Fruit fly (Drosophila melanogaster): ENCODE results near the gene Acp95EF.

Acp95EF gene

DNA sequence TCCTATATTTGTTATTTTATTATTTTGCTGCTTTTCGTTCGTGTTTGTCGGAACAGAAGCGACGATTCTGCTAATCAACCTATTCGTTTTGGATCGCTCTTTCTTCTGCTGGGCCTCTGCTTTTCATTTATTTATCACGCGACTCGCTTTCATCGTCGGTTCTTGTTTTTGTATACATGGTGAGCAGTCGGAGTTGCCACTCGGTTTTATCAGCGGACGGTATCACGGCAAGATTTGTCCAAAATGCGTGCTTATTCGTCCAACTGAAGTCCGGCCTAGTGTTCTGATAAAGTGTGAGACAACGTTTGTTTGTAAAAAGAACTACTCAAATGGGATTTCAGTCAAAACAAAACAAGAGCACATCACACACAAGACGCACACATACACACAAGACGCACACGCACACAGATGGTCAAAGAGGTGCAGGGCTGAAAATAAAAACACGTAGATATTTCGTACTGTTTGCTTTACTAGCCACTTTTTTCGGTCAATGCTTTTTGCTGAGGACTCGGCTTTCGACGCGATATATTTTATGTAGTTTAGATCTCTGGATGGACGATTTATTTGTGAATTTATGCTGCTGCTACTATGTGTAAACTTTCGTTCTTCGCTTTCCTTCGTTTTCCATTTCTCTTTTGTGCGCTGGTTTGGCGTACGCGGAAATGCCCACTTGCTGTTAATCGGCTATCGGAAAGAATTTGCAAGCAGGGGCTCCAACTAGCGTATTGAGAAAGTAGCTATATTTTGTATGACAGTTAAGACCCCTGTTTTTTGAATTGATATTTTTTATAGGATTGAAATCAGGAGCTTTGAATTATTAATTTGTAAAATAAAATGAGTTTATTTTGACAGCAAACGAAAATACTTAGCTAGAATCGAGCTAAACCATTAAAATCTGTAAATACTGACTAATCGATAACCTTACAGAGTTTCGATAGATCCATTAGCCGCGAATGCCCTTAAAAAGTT is 7.2 kb upstream of the Acp95EF start, which contains the start of gene twin (continued):
- TF ChIP-seq CG42726 (GFP tag; IDR thresholded peaks at IDR 0.05; ENCODE audit: partially characterized antibody) = no peak
- peak; percentile 58 for TF ChIP-seq NfI (GFP tag; optimal IDR thresholded peaks at IDR 0.05)
- TF ChIP-seq nerfin-2 (GFP tag; IDR thresholded peaks at IDR 0.05; ENCODE audit: partially characterized antibody) = no peak
- no peak for TF ChIP-seq Gsc (GFP tag; IDR thresholded peaks at IDR 0.05)
- peak; percentile 57 for TF ChIP-seq CG3847 (GFP tag; IDR thresholded peaks at IDR 0.05)
- peak; percentile 64; the same call in 1 of the 3 replicates for TF ChIP-seq ken (GFP tag; IDR thresholded peaks at IDR 0.05)
- no peak for TF ChIP-seq CG7357 (GFP tag; IDR thresholded peaks at IDR 0.05)
- no peak for TF ChIP-seq org-1 (GFP tag; optimal IDR thresholded peaks at IDR 0.05)
- TF ChIP-seq tll (GFP tag; optimal IDR thresholded peaks at IDR 0.05) = no peak
- TF ChIP-seq HHEX (GFP tag; optimal IDR thresholded peaks at IDR 0.05) = peak; percentile 41
- no peak; the same call in 1 of the 2 replicates for TF ChIP-seq sisA (GFP tag; IDR thresholded peaks at IDR 0.05)
- TF ChIP-seq CG14667 (GFP tag; IDR thresholded peaks at IDR 0.05) = 0 out of 2 replicates have a peak, but pooled peaks have one; percentile 6
- peak; percentile 75 for TF ChIP-seq CG12391 (tag; optimal IDR thresholded peaks at IDR 0.05)
- TF ChIP-seq HmgD (GFP tag; optimal IDR thresholded peaks at IDR 0.05) = peak; percentile 32
- no peak for TF ChIP-seq pita (GFP tag; optimal IDR thresholded peaks at IDR 0.05)
- TF ChIP-seq Xbp1 (GFP tag; optimal IDR thresholded peaks at IDR 0.05) = peak; percentile 70
- TF ChIP-seq nerfin-1 (tag; optimal IDR thresholded peaks at IDR 0.05) = peak; percentile 31
- peak; percentile 15 for TF ChIP-seq Adf1 (GFP tag; IDR thresholded peaks at IDR 0.05)
- peak; percentile 35 for TF ChIP-seq CG17359 (tag; optimal IDR thresholded peaks at IDR 0.05)
- peak; percentile 6 for TF ChIP-seq lbe (GFP tag; optimal IDR thresholded peaks at IDR 0.05)
- TF ChIP-seq Hmr (GFP tag; optimal IDR thresholded peaks at IDR 0.05) = no peak
- peak; percentile 14 for TF ChIP-seq emc (GFP tag; optimal IDR thresholded peaks at IDR 0.05)
- TF ChIP-seq peb (GFP tag; IDR thresholded peaks at IDR 0.05) = no peak
- peak; percentile 52 for TF ChIP-seq Ptx1 (GFP tag; IDR thresholded peaks at IDR 0.05)
- TF ChIP-seq Sin3A (optimal IDR thresholded peaks at IDR 0.05) = peak; percentile 43
- peak; percentile 45; the same call in 1 of the 2 replicates for TF ChIP-seq CG11247 (GFP tag; IDR thresholded peaks at IDR 0.05)
- no peak for TF ChIP-seq ATbp (GFP tag; optimal IDR thresholded peaks at IDR 0.05)
- TF ChIP-seq CG33213 (GFP tag; optimal IDR thresholded peaks at IDR 0.05) = peak; percentile 15
- no peak for TF ChIP-seq CG31224 (GFP tag; IDR thresholded peaks at IDR 0.05)
- peak; percentile 62 for TF ChIP-seq NC2β (GFP tag; optimal IDR thresholded peaks at IDR 0.05)
- no peak for TF ChIP-seq CG6765 (GFP tag; optimal IDR thresholded peaks at IDR 0.05)
- TF ChIP-seq CG13287 (GFP tag; IDR thresholded peaks at IDR 0.05; ENCODE audit: partially characterized antibody) = peak; percentile 82
- TF ChIP-seq Dll (GFP tag; IDR thresholded peaks at IDR 0.05; ENCODE audit: partially characterized antibody) = peak; percentile 82
- no peak for TF ChIP-seq ftz-f1 (GFP tag; optimal IDR thresholded peaks at IDR 0.05)
- peak; percentile 67 for TF ChIP-seq CG4424 (GFP tag; optimal IDR thresholded peaks at IDR 0.05)
- no peak for TF ChIP-seq tap (tag; optimal IDR thresholded peaks at IDR 0.05)
- peak; percentile 74 for TF ChIP-seq CG9817 (tag; optimal IDR thresholded peaks at IDR 0.05)
- no peak for TF ChIP-seq hb (GFP tag; IDR thresholded peaks at IDR 0.05; ENCODE audit: partially characterized antibody)
- TF ChIP-seq Lim3 (GFP tag; IDR thresholded peaks at IDR 0.05) = no peak
- peak; percentile 52 for TF ChIP-seq CG2129 (GFP tag; IDR thresholded peaks at IDR 0.05; ENCODE audit: partially characterized antibody)
- TF ChIP-seq Tbp (GFP tag; optimal IDR thresholded peaks at IDR 0.05) = no peak
- TF ChIP-seq Meics (GFP tag; optimal IDR thresholded peaks at IDR 0.05) = peak; percentile 51
- peak in 1 of 2 experiments; percentile 38 for TF ChIP-seq insv (GFP tag; optimal IDR thresholded peaks at IDR 0.05)
- TF ChIP-seq croc (GFP tag; conservative IDR thresholded peaks at IDR 0.05) = no peak
- peak; percentile 42 for TF ChIP-seq CG8089 (GFP tag; optimal IDR thresholded peaks at IDR 0.05)
- no peak for TF ChIP-seq CG12299 (tag; optimal IDR thresholded peaks at IDR 0.05)
- no peak for TF ChIP-seq jigr1 (GFP tag; IDR thresholded peaks at IDR 0.05)
- TF ChIP-seq Sox100B (GFP tag; optimal IDR thresholded peaks at IDR 0.05) = no peak

All from whole organism, embryonic.